Fruit fly (Drosophila melanogaster) Kc167 (cell line): ENCODE results near the gene CG9135.

Experiments used
- h ChIP-seq: fragments of >200 bp; optimal IDR thresholded peaks from 3 replicates; lab custom pipeline; 2018; ENCODE audit warnings: missing external identifiers
- psq ChIP-seq: fragments of >200 bp; optimal IDR thresholded peaks from 2 replicates; lab custom pipeline; 2017; ENCODE audit warnings: missing external identifiers
- ttk ChIP-seq: sonication (Bioruptor generic); optimal IDR thresholded peaks from 2 replicates; lab custom pipeline; 2017; ENCODE audit warnings: missing external identifiers

DNA sequence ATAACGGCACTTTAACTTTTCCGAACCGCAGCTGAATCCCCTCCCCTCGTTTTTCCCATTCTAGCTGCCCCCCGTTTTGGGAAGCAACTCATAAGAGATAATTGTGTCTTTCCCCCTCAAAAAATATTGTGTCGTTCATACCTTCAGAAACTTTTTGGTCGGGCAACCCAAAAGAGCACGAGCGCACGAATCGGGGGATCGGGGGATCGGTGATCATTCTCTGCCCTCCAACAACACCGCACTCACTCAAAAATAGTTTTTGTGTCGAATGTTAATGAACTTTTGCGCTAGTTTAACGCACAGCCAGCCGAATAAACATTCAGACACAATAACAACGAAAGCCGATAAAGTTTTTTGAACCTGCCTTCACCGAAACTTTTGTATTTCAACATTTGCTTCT is 39.8 kb downstream of the CG9135 start:
- TF ChIP-seq ttk: no peak
- no peak for TF ChIP-seq h (lab: Kevin White, UChicago)
- no peak for TF ChIP-seq psq (lab: Kevin White, UChicago)
